Fruit fly (Drosophila melanogaster) whole organism, embryonic: ENCODE measurements around the gene Twdlalpha.

ENCODE experiments used
- Atf6 ChIP-seq: fragments of 200-800 bp; sonication (Bioruptor generic); IDR thresholded peaks from 2 replicates; pipeline ENCODE4 v1.3.6; 2022; ENCODE audit warnings: missing biosample characterization, missing genetic modification characterization
- B-H2 ChIP-seq: fragments of 200-800 bp; sonication (Bioruptor generic); optimal IDR thresholded peaks from 2 replicates; lab custom pipeline; 2018; ENCODE audit warnings: missing biosample characterization, mild to moderate bottlenecking, missing genetic modification characterization
- CG10321 ChIP-seq: fragments of 200-800 bp; sonication (Bioruptor generic); IDR thresholded peaks from 2 replicates; pipeline ENCODE4 v1.3.6; 2022; ENCODE audit warnings: missing biosample characterization, missing genetic modification characterization
- CG10543 ChIP-seq: fragments of 200-800 bp; sonication (Bioruptor generic); optimal IDR thresholded peaks from 3 replicates; lab custom pipeline; 2017; ENCODE audit warnings: missing biosample characterization, mild to moderate bottlenecking, missing genetic modification characterization, moderate library complexity
- CG10959 ChIP-seq: fragments of 200-800 bp; sonication (Bioruptor generic); IDR thresholded peaks from 2 replicates; pipeline ENCODE4 v1.3.6; 2022; ENCODE audit warnings: missing biosample characterization, missing genetic modification characterization
- CG13287 ChIP-seq: fragments of 200-800 bp; sonication (Bioruptor generic); IDR thresholded peaks from 2 replicates; pipeline ENCODE4 v1.3.6; 2022; ENCODE audit warnings: missing biosample characterization, missing genetic modification characterization; ENCODE audit not compliant: partially characterized antibody
- CG14050 ChIP-seq: fragments of 200-800 bp; sonication (Bioruptor generic); IDR thresholded peaks from 3 replicates; pipeline ENCODE4 v1.3.6; 2022; ENCODE audit warnings: missing biosample characterization, missing genetic modification characterization
- CG14441 ChIP-seq: fragments of 200-800 bp; sonication (Bioruptor generic); IDR thresholded peaks from 2 replicates; pipeline ENCODE4 v1.3.6; 2022; ENCODE audit warnings: missing biosample characterization, missing genetic modification characterization
- CG15479 ChIP-seq: fragments of 200-800 bp; sonication (Bioruptor generic); optimal IDR thresholded peaks from 3 replicates; lab custom pipeline; 2019; ENCODE audit warnings: missing biosample characterization, mild to moderate bottlenecking, missing genetic modification characterization, moderate library complexity
- CG15514 ChIP-seq: fragments of 200-800 bp; sonication (Bioruptor generic); optimal IDR thresholded peaks from 3 replicates; lab custom pipeline; 2017; ENCODE audit warnings: missing biosample characterization, missing genetic modification characterization, mild to moderate bottlenecking, moderate library complexity, missing genetic modification reagents
- CG17385 ChIP-seq: fragments of 200-800 bp; sonication (Bioruptor generic); optimal IDR thresholded peaks from 3 replicates; lab custom pipeline; 2018; ENCODE audit warnings: missing biosample characterization, mild to moderate bottlenecking, missing genetic modification characterization
- CG18011 ChIP-seq: fragments of 200-800 bp; sonication (Bioruptor generic); optimal IDR thresholded peaks from 2 replicates; lab custom pipeline; 2017; ENCODE audit warnings: missing biosample characterization, missing genetic modification characterization, mild to moderate bottlenecking, moderate library complexity, missing genotype
- CG1832 ChIP-seq: fragments of 200-800 bp; sonication (Bioruptor generic); optimal IDR thresholded peaks from 2 replicates; lab custom pipeline; 2017; ENCODE audit warnings: missing biosample characterization, mild to moderate bottlenecking, missing genetic modification characterization, inconsistent platforms
- CG2875 ChIP-seq: fragments of 200-800 bp; sonication (Bioruptor generic); optimal IDR thresholded peaks from 2 replicates; lab custom pipeline; 2017; ENCODE audit warnings: missing biosample characterization, mild to moderate bottlenecking, missing genetic modification characterization, missing genetic modification reagents
- CG31224 ChIP-seq: fragments of 200-800 bp; sonication (Bioruptor generic); IDR thresholded peaks from 2 replicates; pipeline ENCODE4 v1.3.6; 2022; ENCODE audit warnings: missing biosample characterization, missing genetic modification characterization
- CG34224 ChIP-seq: fragments of 200-800 bp; sonication (Bioruptor generic); IDR thresholded peaks from 3 replicates; pipeline ENCODE4 v1.3.6; 2022; ENCODE audit warnings: missing biosample characterization, missing genetic modification characterization; ENCODE audit not compliant: partially characterized antibody
- CG34376 ChIP-seq: fragments of 200-800 bp; sonication (Bioruptor generic); optimal IDR thresholded peaks from 2 replicates; lab custom pipeline; 2018; ENCODE audit warnings: missing biosample characterization, mild to moderate bottlenecking, missing genetic modification characterization
- CG4360 ChIP-seq: fragments of 200-800 bp; sonication (Bioruptor generic); IDR thresholded peaks from 2 replicates; pipeline ENCODE4 v1.3.6; 2022; ENCODE audit warnings: missing biosample characterization, missing genetic modification characterization
- CG6683 ChIP-seq: fragments of 200-800 bp; sonication (Bioruptor generic); optimal IDR thresholded peaks from 2 replicates; lab custom pipeline; 2017; ENCODE audit warnings: missing biosample characterization, mild to moderate bottlenecking, missing genetic modification characterization, missing genetic modification reagents
- CG8290 ChIP-seq, 3 experiments: fragments of 200-800 bp; sonication (Bioruptor generic); optimal IDR thresholded peaks; 2 replicates each; lab custom pipeline; 2016 to 2019; ENCODE audit warnings: missing biosample characterization in 3 of 3, missing genetic modification characterization in 3 of 3, mild to moderate bottlenecking in 2 of 3, moderate library complexity in 1 of 3
- CG8924 ChIP-seq: fragments of 200-800 bp; optimal IDR thresholded peaks from 3 replicates; lab custom pipeline; 2019; ENCODE audit warnings: missing biosample characterization, mild to moderate bottlenecking, missing genetic modification characterization, moderate library complexity
- CHES-1-like ChIP-seq: fragments of 200-800 bp; sonication (Bioruptor generic); optimal IDR thresholded peaks from 2 replicates; lab custom pipeline; 2016; ENCODE audit warnings: missing biosample characterization, missing genetic modification characterization
- Kr ChIP-seq: fragments of 200-800 bp; sonication (Bioruptor generic); optimal IDR thresholded peaks from 2 replicates; lab custom pipeline; 2017; ENCODE audit warnings: missing biosample characterization, mild to moderate bottlenecking, missing genetic modification characterization
- Max ChIP-seq: fragments of 200-800 bp; sonication (Bioruptor generic); optimal IDR thresholded peaks from 2 replicates; lab custom pipeline; 2016; ENCODE audit warnings: missing biosample characterization, mild to moderate bottlenecking, missing genetic modification characterization
- Med ChIP-seq: fragments of 200-800 bp; sonication (Bioruptor generic); peaks from one replicate; lab custom pipeline; 2016; ENCODE audit warnings: missing biosample characterization, missing genetic modification characterization, mild to moderate bottlenecking, inconsistent platforms, moderate library complexity
- Sox100B ChIP-seq: fragments of 200-800 bp; sonication (Bioruptor generic); optimal IDR thresholded peaks from 3 replicates; lab custom pipeline; 2018; ENCODE audit warnings: missing biosample characterization, mild to moderate bottlenecking, missing genetic modification characterization
- Sox102F ChIP-seq: fragments of 200-800 bp; sonication (Bioruptor generic); optimal IDR thresholded peaks from 2 replicates; lab custom pipeline; 2018; ENCODE audit warnings: missing biosample characterization, mild to moderate bottlenecking, missing genetic modification characterization, moderate library complexity
- Trl ChIP-seq, 3 experiments: fragments of >200 bp in 2 of 3; fragments of 200-800 bp in 1 of 3; sonication (Bioruptor generic) in 1 of 3; optimal IDR thresholded peaks; 2 replicates in 1 of 3; 3 replicates in 2 of 3; lab custom pipeline; 2016 to 2017; ENCODE audit warnings: missing biosample characterization in 1 of 3, missing genetic modification characterization in 1 of 3
- ash1 ChIP-seq: fragments of 200-800 bp; sonication (Bioruptor generic); optimal IDR thresholded peaks from 2 replicates; lab custom pipeline; 2018; ENCODE audit warnings: missing biosample characterization, mild to moderate bottlenecking, missing genetic modification characterization
- cg ChIP-seq: fragments of 200-800 bp; sonication (Bioruptor generic); optimal IDR thresholded peaks from 3 replicates; lab custom pipeline; 2019; ENCODE audit warnings: missing biosample characterization, mild to moderate bottlenecking, missing genetic modification characterization, moderate library complexity
- chinmo ChIP-seq: fragments of 200-800 bp; sonication (Bioruptor generic); IDR thresholded peaks from 4 replicates; pipeline ENCODE4 v1.3.6; 2022; ENCODE audit warnings: missing biosample characterization, missing genetic modification characterization; ENCODE audit not compliant: partially characterized antibody
- crol ChIP-seq: fragments of 200-800 bp; sonication (Bioruptor generic); IDR thresholded peaks from 2 replicates; pipeline ENCODE4 v1.3.6; 2022; ENCODE audit warnings: missing biosample characterization, missing genetic modification characterization
- en ChIP-seq: fragments of 200-800 bp; sonication (Bioruptor generic); optimal IDR thresholded peaks from 2 replicates; lab custom pipeline; 2016; ENCODE audit warnings: missing biosample characterization, missing genetic modification characterization
- gcm ChIP-seq: fragments of 200-800 bp; sonication (Bioruptor generic); optimal IDR thresholded peaks from 2 replicates; lab custom pipeline; 2019; ENCODE audit warnings: missing biosample characterization, mild to moderate bottlenecking, missing genetic modification characterization, moderate library complexity
- hkb ChIP-seq, 2 experiments: fragments of 200-800 bp in 1 of 2; fragments of >200 bp in 1 of 2; sonication (Bioruptor generic) in 1 of 2; IDR thresholded peaks in 1 of 2; optimal IDR thresholded peaks in 1 of 2; 2 replicates each; pipeline versions ENCODE4 v1.3.6 to Lab custom; 2017 to 2022; ENCODE audit warnings: missing biosample characterization in 1 of 2, missing genetic modification characterization in 1 of 2
- nerfin-1 ChIP-seq: fragments of 200-800 bp; sonication (Bioruptor generic); optimal IDR thresholded peaks from 3 replicates; lab custom pipeline; 2019; ENCODE audit warnings: missing biosample characterization, mild to moderate bottlenecking, missing genetic modification characterization, moderate library complexity
- odd ChIP-seq: fragments of 200-800 bp; sonication (Bioruptor generic); optimal IDR thresholded peaks from 2 replicates; lab custom pipeline; 2017; ENCODE audit warnings: missing biosample characterization, mild to moderate bottlenecking, missing genetic modification characterization
- onecut ChIP-seq: fragments of 200-800 bp; sonication (Bioruptor generic); IDR thresholded peaks from 2 replicates; pipeline ENCODE4 v1.3.6; 2022; ENCODE audit warnings: missing biosample characterization, missing genetic modification characterization
- pan ChIP-seq, 4 experiments: fragments of >200 bp in 3 of 4; fragments of 200-800 bp in 1 of 4; sonication (Bioruptor generic) in 1 of 4; optimal IDR thresholded peaks in 3 of 4; IDR thresholded peaks in 1 of 4; 2 replicates each; pipeline versions ENCODE4 v1.3.6 to Lab custom; 2017 to 2022; ENCODE audit warnings: missing biosample characterization in 2 of 4, missing genetic modification characterization in 2 of 4, mixed read lengths in 1 of 4
- row ChIP-seq: fragments of 200-800 bp; sonication (Bioruptor generic); IDR thresholded peaks from 3 replicates; pipeline ENCODE4 v1.3.6; 2022; ENCODE audit warnings: missing biosample characterization, missing genetic modification characterization
- sr ChIP-seq: fragments of 200-800 bp; sonication (Bioruptor generic); IDR thresholded peaks from 3 replicates; pipeline ENCODE4 v1.3.6; 2022; ENCODE audit warnings: missing biosample characterization, missing genetic modification characterization
- twi ChIP-seq: fragments of 200-800 bp; optimal IDR thresholded peaks from 2 replicates; lab custom pipeline; 2019; ENCODE audit warnings: missing biosample characterization, mild to moderate bottlenecking, missing genetic modification characterization, moderate library complexity
- zen ChIP-seq: fragments of 200-800 bp; sonication (Bioruptor generic); optimal IDR thresholded peaks from 3 replicates; lab custom pipeline; 2018; ENCODE audit warnings: missing biosample characterization, mild to moderate bottlenecking, missing genetic modification characterization, moderate library complexity

The Twdlalpha gene

DNA sequence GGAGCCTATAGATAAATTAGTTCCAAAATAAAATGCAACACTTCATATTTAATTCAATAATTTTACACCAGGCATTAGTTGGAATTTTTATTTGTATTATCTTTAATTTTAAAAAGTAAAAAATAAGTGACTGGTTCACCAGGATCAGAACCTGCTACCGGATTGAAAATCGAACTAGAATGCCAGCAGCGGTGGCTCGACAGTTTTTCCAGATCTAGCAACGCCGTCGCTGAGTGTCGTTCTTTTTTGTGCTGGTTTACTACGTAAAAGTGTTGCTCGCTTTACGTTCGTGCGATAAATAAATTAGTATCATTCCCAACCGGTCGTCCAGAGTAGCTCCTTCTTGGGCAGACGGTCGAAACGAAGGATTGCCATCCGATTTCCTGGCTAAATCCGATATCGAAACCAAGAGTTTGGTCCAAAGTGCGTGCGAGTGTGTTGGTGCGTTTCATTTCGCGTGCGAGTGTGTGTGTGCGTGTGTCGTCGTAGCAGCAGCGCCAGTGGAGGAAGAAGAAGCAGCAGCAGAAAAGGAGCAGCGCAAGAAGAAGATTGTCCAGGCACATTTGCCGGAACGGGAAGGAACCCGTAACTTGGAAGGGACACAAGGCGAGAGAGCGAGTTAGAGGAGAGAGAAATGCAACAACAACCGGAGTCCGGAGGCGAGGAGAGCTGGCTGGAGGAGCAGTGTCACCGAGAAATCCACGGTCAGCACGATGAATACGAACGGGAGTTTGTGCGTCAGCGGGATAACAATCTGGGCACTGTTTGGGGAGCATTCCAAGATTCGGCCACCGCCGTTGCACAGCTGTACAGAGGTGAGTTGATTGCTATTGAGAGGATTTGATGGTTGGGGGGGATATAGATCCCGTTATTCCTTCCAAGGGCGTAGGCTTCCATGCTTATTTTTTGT, 49.5 kb downstream of the Twdlalpha start, which contains the start of gene CG4768 (continued):
- no peak for TF ChIP-seq odd (GFP tag; lab: Kevin White, UChicago)
- no peak for TF ChIP-seq en (GFP tag; lab: Kevin White, UChicago)
- TF ChIP-seq CG14441 (GFP tag; lab: Robert Waterston, UW): no peak
- no peak for TF ChIP-seq CG14050 (GFP tag; lab: Robert Waterston, UW)
- TF ChIP-seq B-H2 (GFP tag; lab: Kevin White, UChicago): no peak
- no peak for TF ChIP-seq Max (GFP tag; lab: Kevin White, UChicago)
- TF ChIP-seq pan (optimal IDR thresholded peaks at IDR 0.05; lab: Kevin White, UChicago): no peak
- TF ChIP-seq pan (GFP tag; optimal IDR thresholded peaks at IDR 0.05 in 1 of 2, IDR thresholded peaks at IDR 0.05 in 1 of 2): no peak
- no peak for TF ChIP-seq CG34376 (GFP tag; lab: Kevin White, UChicago)
- TF ChIP-seq CG10959: no peak
- TF ChIP-seq CG8290 (GFP tag; optimal IDR thresholded peaks at IDR 0.05; lab: Kevin White, UChicago): no peak
- TF ChIP-seq CG8290 (tag; optimal IDR thresholded peaks at IDR 0.05; lab: Kevin White, UChicago): peak in 1 of 2 experiments; percentile 3
- peak; percentile 73 for TF ChIP-seq row (GFP tag; lab: Robert Waterston, UW)
- TF ChIP-seq CG2875 (GFP tag; lab: Kevin White, UChicago): no peak

DNA sequence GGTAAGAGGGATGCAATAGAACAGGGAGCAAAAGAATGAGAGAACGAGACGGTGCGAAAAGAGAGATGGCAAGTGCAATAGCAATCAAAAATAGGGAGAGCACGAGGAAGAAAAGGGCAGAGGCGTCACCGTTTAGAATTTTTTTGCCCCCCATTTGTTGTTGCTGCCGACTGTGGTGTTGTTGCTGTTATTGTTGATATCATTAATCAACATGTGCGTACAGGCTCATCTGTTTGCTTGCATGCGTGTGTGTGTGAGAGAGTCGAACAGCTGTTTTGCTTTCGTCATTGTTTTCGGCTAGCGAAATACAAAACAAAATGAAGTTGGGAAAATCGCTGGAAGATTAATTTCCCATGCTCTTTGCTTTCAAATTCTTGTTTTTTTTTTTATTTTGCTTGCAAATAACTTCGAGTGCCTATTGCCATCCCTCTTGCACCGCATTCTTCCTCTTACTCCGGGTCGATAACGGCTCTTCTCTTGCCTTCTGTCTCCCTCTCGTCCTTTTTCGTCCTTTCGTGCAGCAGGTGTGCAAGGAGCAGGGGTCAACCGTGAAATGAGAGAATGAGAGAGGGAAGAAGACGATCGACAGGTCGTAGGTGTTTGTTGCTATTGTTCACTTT, 50.6 kb downstream of the Twdlalpha start:
- TF ChIP-seq Med (GFP tag; lab: Kevin White, UChicago) (no peak), gcm (GFP tag; lab: Kevin White, UChicago) (peak; percentile 8), CG18011 (GFP tag; lab: Kevin White, UChicago) (no peak), CG15514 (GFP tag; lab: Kevin White, UChicago) (peak; percentile 53), Trl (optimal IDR thresholded peaks at IDR 0.05; lab: Kevin White, UChicago) (peak in 1 of 2 experiments; percentile 17), Trl (GFP tag; optimal IDR thresholded peaks at IDR 0.05; lab: Kevin White, UChicago) (no peak), CG31224 (GFP tag; lab: Robert Waterston, UW) (no peak), zen (peak; percentile 7), CG8924 (peak; percentile 5), cg (GFP tag; lab: Kevin White, UChicago) (peak; percentile 66), nerfin-1 (tag; lab: Kevin White, UChicago) (no peak), Sox100B (GFP tag; lab: Kevin White, UChicago) (no peak), CG15479 (GFP tag; lab: Kevin White, UChicago) (peak; percentile 94), CG1832 (GFP tag; lab: Kevin White, UChicago) (peak; percentile 33), hkb (optimal IDR thresholded peaks at IDR 0.05; lab: Kevin White, UChicago) (no peak), hkb (GFP tag; IDR thresholded peaks at IDR 0.05; lab: Robert Waterston, UW) (0 out of 2 replicates have a peak, but pooled peaks have one; percentile 8), CHES-1-like (GFP tag; lab: Kevin White, UChicago) (no peak), CG10543 (GFP tag; lab: Kevin White, UChicago) (peak; percentile 10), ash1 (GFP tag; lab: Kevin White, UChicago) (no peak), onecut (peak; percentile 66), chinmo (0 out of 4 replicates have a peak, but pooled peaks have one; percentile 26), Kr (GFP tag; lab: Kevin White, UChicago) (no peak), sr (GFP tag; lab: Robert Waterston, UW) (no peak), CG17385 (peak; percentile 40), twi (peak; percentile 26), CG4360 (GFP tag; lab: Robert Waterston, UW) (peak; percentile 91), Atf6 (GFP tag; lab: Robert Waterston, UW) (no peak), CG34224 (GFP tag; lab: Robert Waterston, UW) (0 out of 3 replicates have a peak, but pooled peaks have one; percentile 32), CG10321 (GFP tag; lab: Robert Waterston, UW) (peak; percentile 74), Sox102F (no peak), CG6683 (no peak), crol (GFP tag; lab: Robert Waterston, UW) (peak; percentile 85), CG13287 (GFP tag; lab: Robert Waterston, UW) (peak; percentile 9; the same call in 1 of the 2 replicates)
